Fruit fly (Drosophila melanogaster): ENCODE measurements around the gene Acsf3.

The Acsf3 gene

dm6 chrX:7334801-7335176, 5.9 kb downstream of the Acsf3 start (continued):
- peak; percentile 63; the same call in 1 of the 3 replicates for TF ChIP-seq Mrtf (GFP tag; IDR thresholded peaks at IDR 0.05)
- peak; percentile 58 for TF ChIP-seq CG13775 (GFP tag; optimal IDR thresholded peaks at IDR 0.05)
- no peak for TF ChIP-seq hkb (optimal IDR thresholded peaks at IDR 0.05)
- TF ChIP-seq hkb (GFP tag; IDR thresholded peaks at IDR 0.05): peak; percentile 80
- no peak for TF ChIP-seq CG31365 (tag; optimal IDR thresholded peaks at IDR 0.05)
- TF ChIP-seq CG10267 (tag; optimal IDR thresholded peaks at IDR 0.05): peak; percentile 82
- TF ChIP-seq Fer1 (GFP tag; optimal IDR thresholded peaks at IDR 0.05): peak; percentile 81
- peak; percentile 32 for TF ChIP-seq CG8281 (tag; optimal IDR thresholded peaks at IDR 0.05)
- no peak for TF ChIP-seq gfzf (GFP tag; optimal IDR thresholded peaks at IDR 0.05)
- TF ChIP-seq Stat92E (GFP tag; optimal IDR thresholded peaks at IDR 0.05): no peak
- no peak for TF ChIP-seq Side (GFP tag; optimal IDR thresholded peaks at IDR 0.05)
- peak; percentile 89 for TF ChIP-seq CoRest (tag; optimal IDR thresholded peaks at IDR 0.05)
- peak; percentile 44 for TF ChIP-seq CG5180 (GFP tag; optimal IDR thresholded peaks at IDR 0.05)
- TF ChIP-seq CG16813 (GFP tag; IDR thresholded peaks at IDR 0.05; ENCODE audit: partially characterized antibody): no peak
- peak; percentile 73 for TF ChIP-seq sob (GFP tag; IDR thresholded peaks at IDR 0.05)
- no peak for TF ChIP-seq br (optimal IDR thresholded peaks at IDR 0.05)
- peak; percentile 12 for TF ChIP-seq CG2120 (GFP tag; optimal IDR thresholded peaks at IDR 0.05)
- peak; percentile 24 for TF ChIP-seq CG1603 (tag; optimal IDR thresholded peaks at IDR 0.05)
- peak in 1 of 2 experiments; percentile 78 for TF ChIP-seq dpn (GFP tag; optimal IDR thresholded peaks at IDR 0.05)
- peak; percentile 76 for TF ChIP-seq CG10147 (GFP tag; optimal IDR thresholded peaks at IDR 0.05)
- TF ChIP-seq ato (GFP tag; IDR thresholded peaks at IDR 0.05; ENCODE audit: partially characterized antibody): no peak
- peak; percentile 87 for TF ChIP-seq dmrt11E (tag; optimal IDR thresholded peaks at IDR 0.05)
- no peak for TF ChIP-seq Ets97D (GFP tag; optimal IDR thresholded peaks at IDR 0.05)
- no peak for TF ChIP-seq en (GFP tag; optimal IDR thresholded peaks at IDR 0.05)
- peak; percentile 59 for TF ChIP-seq al (GFP tag; IDR thresholded peaks at IDR 0.05)
- TF ChIP-seq crc (GFP tag; optimal IDR thresholded peaks at IDR 0.05): no peak
- TF ChIP-seq Sox102F (GFP tag; optimal IDR thresholded peaks at IDR 0.05): peak; percentile 82
- no peak for TF ChIP-seq crol (GFP tag; IDR thresholded peaks at IDR 0.05)
- TF ChIP-seq CG33557 (GFP tag; optimal IDR thresholded peaks at IDR 0.05): peak; percentile 77
- TF ChIP-seq CG1832 (GFP tag; optimal IDR thresholded peaks at IDR 0.05): no peak
- TF ChIP-seq CG15601 (tag; optimal IDR thresholded peaks at IDR 0.05): peak; percentile 84
- no peak for TF ChIP-seq yki (optimal IDR thresholded peaks at IDR 0.05)
- no peak for TF ChIP-seq dm (GFP tag; optimal IDR thresholded peaks at IDR 0.05)
- no peak for TF ChIP-seq CG8765 (GFP tag; IDR thresholded peaks at IDR 0.05)
- no peak for TF ChIP-seq kay (GFP tag; optimal IDR thresholded peaks at IDR 0.05)
- no peak for TF ChIP-seq CG10321 (GFP tag; IDR thresholded peaks at IDR 0.05)
- peak; percentile 51 for TF ChIP-seq salm (tag; optimal IDR thresholded peaks at IDR 0.05)
- TF ChIP-seq Optix (GFP tag; IDR thresholded peaks at IDR 0.05): no peak
- peak; percentile 57 for TF ChIP-seq CG1233 (GFP tag; optimal IDR thresholded peaks at IDR 0.05)
- peak; percentile 53; the same call in 2 of the 3 replicates for TF ChIP-seq CG34422 (GFP tag; IDR thresholded peaks at IDR 0.05)
- TF ChIP-seq Vsx1 (GFP tag; optimal IDR thresholded peaks at IDR 0.05): peak; percentile 65
- 0 out of 2 replicates have a peak, but pooled peaks have one; percentile 24 for TF ChIP-seq seq (GFP tag; IDR thresholded peaks at IDR 0.05)
- TF ChIP-seq pum (GFP tag; optimal IDR thresholded peaks at IDR 0.05): no peak
- no peak for TF ChIP-seq tll (GFP tag; optimal IDR thresholded peaks at IDR 0.05)
- no peak for TF ChIP-seq Sin3A (optimal IDR thresholded peaks at IDR 0.05)
- peak; percentile 58 for TF ChIP-seq CG4424 (GFP tag; optimal IDR thresholded peaks at IDR 0.05)
- TF ChIP-seq schlank (tag; optimal IDR thresholded peaks at IDR 0.05): no peak
- peak; percentile 87 for TF ChIP-seq CG13424 (tag; optimal IDR thresholded peaks at IDR 0.05)
- peak; percentile 5 for TF ChIP-seq CG3065 (GFP tag; optimal IDR thresholded peaks at IDR 0.05)
- TF ChIP-seq sqz (GFP tag; optimal IDR thresholded peaks at IDR 0.05): peak; percentile 62
- 0 out of 2 replicates have a peak, but pooled peaks have one; percentile 59 for TF ChIP-seq rib (GFP tag; IDR thresholded peaks at IDR 0.05)
- no peak for TF ChIP-seq ham (GFP tag; IDR thresholded peaks at IDR 0.05)
